Worm (Caenorhabditis elegans) whole organism, midembryonic: ENCODE measurements around the gene scl-12.

Experiments
- T22C8.4 ChIP-seq: fragments of 200-800 bp; sonication (Bioruptor generic); IDR thresholded peaks from 2 replicates; pipeline ENCODE4 v1.3.6; 2022; ENCODE audit warnings: missing genetic modification characterization, missing compliant biosample characterization
- cog-1 ChIP-seq: sonication (generic microtip); optimal IDR thresholded peaks from 2 replicates; lab custom pipeline; 2016; ENCODE audit warnings: missing genetic modification characterization, missing compliant biosample characterization
- flt-1 ChIP-seq: fragments of 200-800 bp; sonication (Bioruptor generic); IDR thresholded peaks from 2 replicates; pipeline ENCODE4 v1.3.6; 2022; ENCODE audit warnings: missing genetic modification characterization, missing compliant biosample characterization
- klf-2 ChIP-seq: fragments of 200-800 bp; sonication (Bioruptor generic); conservative IDR thresholded peaks from 2 replicates; pipeline ENCODE4 v1.3.6; 2022; ENCODE audit warnings: missing genetic modification reagents, missing genetic modification characterization, missing compliant biosample characterization
- med-1 ChIP-seq: sonication (generic microtip); optimal IDR thresholded peaks from 2 replicates; lab custom pipeline; 2017; ENCODE audit warnings: missing genetic modification characterization, mild to moderate bottlenecking, missing compliant biosample characterization, antibody characterized with exemption, missing genetic modification reagents; ENCODE audit not compliant: insufficient read depth
- ref-1 ChIP-seq: fragments of 200-800 bp; sonication (Bioruptor generic); conservative IDR thresholded peaks from 2 replicates; pipeline ENCODE4 v1.3.6; 2022; ENCODE audit warnings: missing genetic modification reagents, missing genetic modification characterization, missing compliant biosample characterization
- tab-1 ChIP-seq: fragments of 200-800 bp; sonication (Bioruptor generic); IDR thresholded peaks from 2 replicates; pipeline ENCODE4 v1.3.6; 2022; ENCODE audit warnings: missing genetic modification characterization, missing compliant biosample characterization
- ztf-23 ChIP-seq: fragments of 200-800 bp; sonication (Bioruptor generic); IDR thresholded peaks from 2 replicates; pipeline ENCODE4 v1.3.6; 2022; ENCODE audit warnings: missing genetic modification reagents, missing genetic modification characterization, missing compliant biosample characterization
- ztf-29 ChIP-seq: fragments of 200-800 bp; sonication (Bioruptor generic); IDR thresholded peaks from 2 replicates; pipeline ENCODE4 v1.3.6; 2022; ENCODE audit warnings: missing genetic modification reagents, missing genetic modification characterization, missing compliant biosample characterization

Gene scl-12

ce11 chrV:3841462-3841861 is 29.1 kb downstream of the scl-12 start:
- no peak for TF ChIP-seq ztf-23 (GFP tag; lab: Robert Waterston, UW)
- no peak for TF ChIP-seq ztf-29 (GFP tag; lab: Robert Waterston, UW)
- TF ChIP-seq cog-1, result no peak
- TF ChIP-seq T22C8.4 (GFP tag; lab: Robert Waterston, UW), result no peak
- TF ChIP-seq flt-1 (GFP tag; lab: Robert Waterston, UW), result no peak
- TF ChIP-seq tab-1 (GFP tag; lab: Robert Waterston, UW), result no peak
- no peak for TF ChIP-seq med-1 (GFP tag; lab: Kevin White, UChicago)
- TF ChIP-seq ref-1, result no peak
- TF ChIP-seq klf-2, result no peak

- TF ChIP-seq T22C8.4 (GFP tag; lab: Robert Waterston, UW) (no peak), klf-2 (no peak), cog-1 (no peak), tab-1 (GFP tag; lab: Robert Waterston, UW) (no peak), ref-1 (no peak), ztf-29 (GFP tag; lab: Robert Waterston, UW) (no peak), ztf-23 (GFP tag; lab: Robert Waterston, UW) (no peak), flt-1 (GFP tag; lab: Robert Waterston, UW) (no peak), med-1 (GFP tag; lab: Kevin White, UChicago) (no peak)
These were observed 31.5 kb downstream of the scl-12 start, which contains the start of gene ugt-32 for ce11 chrV:3843926-3844325. Gene ugt-32 (minus strand): TSS chrV:3844007.

- no peak for TF ChIP-seq tab-1 (GFP tag; lab: Robert Waterston, UW)
- TF ChIP-seq flt-1 (GFP tag; lab: Robert Waterston, UW), result no peak
- TF ChIP-seq ref-1, result no peak
These were observed 34.9 kb downstream of the scl-12 start, which contains the start of gene nhr-185 for ce11 chrV:3847268-3847667. Gene nhr-185 (minus strand): TSS chrV:3847368.

DNA sequence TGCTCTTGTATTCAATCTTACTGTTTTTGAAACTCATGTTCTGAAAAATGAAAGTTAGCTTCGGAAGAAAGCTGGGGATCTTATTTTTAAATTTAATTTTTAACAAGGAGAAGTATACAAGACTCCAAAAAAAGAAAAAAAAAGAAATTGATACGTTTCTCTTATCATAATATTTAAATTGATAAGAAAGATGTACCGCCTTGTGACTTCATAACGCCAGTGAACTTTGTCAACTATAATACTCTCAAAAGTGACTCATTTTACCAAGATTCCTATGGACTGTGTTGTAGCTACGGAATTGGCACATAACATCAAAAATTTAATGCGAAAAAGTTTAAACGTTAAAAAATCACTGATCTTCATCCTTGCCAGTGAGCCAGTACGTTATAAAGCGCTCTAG is 39.4 kb downstream of the scl-12 start:
- TF ChIP-seq ref-1 (no peak), flt-1 (GFP tag; lab: Robert Waterston, UW) (no peak), T22C8.4 (GFP tag; lab: Robert Waterston, UW) (no peak), klf-2 (no peak), cog-1 (no peak), ztf-23 (GFP tag; lab: Robert Waterston, UW) (no peak), ztf-29 (GFP tag; lab: Robert Waterston, UW) (no peak), med-1 (GFP tag; lab: Kevin White, UChicago) (no peak), tab-1 (GFP tag; lab: Robert Waterston, UW) (no peak)

DNA sequence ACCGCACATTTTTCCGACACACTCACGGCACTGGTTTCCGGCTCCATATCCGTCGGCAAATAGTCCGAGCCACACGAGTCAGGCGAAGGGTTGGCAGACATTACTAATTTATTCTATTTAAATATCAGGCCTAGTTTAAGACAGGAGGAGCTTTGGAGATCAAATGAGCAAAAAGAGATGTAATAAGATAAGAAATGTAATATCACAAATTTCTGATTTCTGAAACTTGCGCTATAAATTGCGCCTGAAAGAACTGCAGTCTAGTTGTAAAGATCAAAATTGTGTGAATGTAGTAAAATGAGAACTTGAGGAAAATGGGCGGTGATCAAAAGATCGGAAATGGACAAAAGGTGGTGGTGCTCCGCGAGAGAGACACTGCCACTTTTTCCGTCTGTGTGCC is 42.5 kb downstream of the scl-12 start, which contains the start of gene nhr-186:
TSS of gene nhr-186 (minus strand) at position 101 of the 400 bp plus-strand sequence.
- TF ChIP-seq ztf-29 (GFP tag; lab: Robert Waterston, UW) (no peak), ztf-23 (GFP tag; lab: Robert Waterston, UW) (no peak), klf-2 (no peak), ref-1 (no peak), cog-1 (no peak), T22C8.4 (GFP tag; lab: Robert Waterston, UW) (no peak), flt-1 (GFP tag; lab: Robert Waterston, UW) (no peak), med-1 (GFP tag; lab: Kevin White, UChicago) (no peak), tab-1 (GFP tag; lab: Robert Waterston, UW) (no peak)

ce11 chrV:3855916-3856315 is 43.5 kb downstream of the scl-12 start:
- TF ChIP-seq ztf-23 (GFP tag; lab: Robert Waterston, UW), result no peak
- TF ChIP-seq T22C8.4 (GFP tag; lab: Robert Waterston, UW), result no peak
- TF ChIP-seq klf-2, result no peak
- TF ChIP-seq tab-1 (GFP tag; lab: Robert Waterston, UW), result no peak
- TF ChIP-seq cog-1, result no peak
- no peak for TF ChIP-seq ztf-29 (GFP tag; lab: Robert Waterston, UW)
- TF ChIP-seq flt-1 (GFP tag; lab: Robert Waterston, UW), result no peak
- TF ChIP-seq med-1 (GFP tag; lab: Kevin White, UChicago), result no peak
- TF ChIP-seq ref-1, result no peak

- TF ChIP-seq tab-1 (GFP tag; lab: Robert Waterston, UW), result no peak
- no peak for TF ChIP-seq med-1 (GFP tag; lab: Kevin White, UChicago)
- TF ChIP-seq ztf-29 (GFP tag; lab: Robert Waterston, UW), result no peak
- no peak for TF ChIP-seq cog-1
These were observed 45.4 kb downstream of the scl-12 start, which contains the start of gene nhr-188 for ce11 chrV:3857778-3858177. Gene nhr-188 (minus strand): TSS chrV:3857861.

- TF ChIP-seq med-1 (GFP tag; lab: Kevin White, UChicago) (no peak), klf-2 (no peak), ztf-29 (GFP tag; lab: Robert Waterston, UW) (no peak), cog-1 (no peak), flt-1 (GFP tag; lab: Robert Waterston, UW) (no peak), T22C8.4 (GFP tag; lab: Robert Waterston, UW) (no peak), ref-1 (no peak), ztf-23 (GFP tag; lab: Robert Waterston, UW) (no peak), tab-1 (GFP tag; lab: Robert Waterston, UW) (no peak)
These were observed 47.7 kb downstream of the scl-12 start, which contains the start of gene nhr-189 for ce11 chrV:3860123-3860522. Gene nhr-189 (minus strand): TSS chrV:3860243.

DNA sequence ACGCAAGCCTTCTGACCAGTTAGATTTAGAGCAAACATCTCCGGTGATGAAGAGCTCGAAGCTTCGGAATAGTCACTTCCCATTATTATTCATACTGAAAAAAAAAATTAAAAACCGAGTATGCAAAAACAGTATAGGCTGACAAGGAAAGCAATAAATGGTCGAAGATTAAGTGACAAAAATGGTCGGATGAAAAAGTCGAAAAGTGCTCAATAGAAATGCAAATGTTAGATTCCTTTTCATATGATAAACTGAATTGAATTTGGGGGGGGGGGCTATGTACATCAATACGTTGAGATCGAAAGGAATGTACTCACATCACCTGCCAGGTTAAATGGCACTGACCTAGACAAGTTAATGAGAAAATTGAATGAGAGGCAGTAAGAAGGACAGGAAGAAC is 50.5 kb downstream of the scl-12 start, which contains the start of gene nhr-187:
TSS of gene nhr-187 (minus strand) at position 101 of the 400 bp plus-strand sequence.
- no peak for TF ChIP-seq klf-2
- TF ChIP-seq med-1 (GFP tag; lab: Kevin White, UChicago), result no peak
- no peak for TF ChIP-seq ztf-29 (GFP tag; lab: Robert Waterston, UW)
- no peak for TF ChIP-seq T22C8.4 (GFP tag; lab: Robert Waterston, UW)
- no peak for TF ChIP-seq flt-1 (GFP tag; lab: Robert Waterston, UW)
- TF ChIP-seq ref-1, result no peak
- TF ChIP-seq cog-1, result no peak
- no peak for TF ChIP-seq ztf-23 (GFP tag; lab: Robert Waterston, UW)
- TF ChIP-seq tab-1 (GFP tag; lab: Robert Waterston, UW), result no peak
